Fruit fly (Drosophila melanogaster) whole organism, prepupa: ENCODE results near the gene Glut3.

Experiments
- Blimp-1 ChIP-seq: fragments of 200-800 bp; sonication (Bioruptor generic); optimal IDR thresholded peaks from 3 replicates; lab custom pipeline; 2017; ENCODE audit warnings: missing biosample characterization, missing genetic modification characterization, mild to moderate bottlenecking, moderate library complexity, missing genetic modification reagents
- CG10669 ChIP-seq: fragments of 200-800 bp; sonication (Bioruptor generic); optimal IDR thresholded peaks from 3 replicates; lab custom pipeline; 2018; ENCODE audit warnings: missing biosample characterization, mild to moderate bottlenecking, missing genetic modification characterization, moderate library complexity
- CG11294 ChIP-seq: fragments of 200-800 bp; sonication (Bioruptor generic); IDR thresholded peaks from 2 replicates; pipeline ENCODE4 v1.3.6; 2022; ENCODE audit warnings: missing biosample characterization, missing genetic modification characterization
- CG34406 ChIP-seq: fragments of 200-800 bp; sonication (Bioruptor generic); optimal IDR thresholded peaks from 3 replicates; lab custom pipeline; 2016; ENCODE audit warnings: missing biosample characterization, missing genetic modification characterization
- CG4318 ChIP-seq: fragments of 200-800 bp; sonication (Bioruptor generic); optimal IDR thresholded peaks from 3 replicates; lab custom pipeline; 2017; ENCODE audit warnings: missing biosample characterization, mild to moderate bottlenecking, missing genetic modification characterization
- CG6163 ChIP-seq: fragments of 200-800 bp; sonication (Bioruptor generic); IDR thresholded peaks from 3 replicates; pipeline ENCODE4 v1.3.6; 2022; ENCODE audit warnings: missing biosample characterization, missing genetic modification characterization
- CG6276 ChIP-seq: fragments of 200-800 bp; sonication (Bioruptor generic); optimal IDR thresholded peaks from 2 replicates; lab custom pipeline; 2017; ENCODE audit warnings: missing biosample characterization, mild to moderate bottlenecking, missing genetic modification characterization
- CG6792 ChIP-seq: fragments of 200-800 bp; sonication (Bioruptor generic); optimal IDR thresholded peaks from 3 replicates; lab custom pipeline; 2016; ENCODE audit warnings: missing biosample characterization, missing genetic modification characterization
- CG6808 ChIP-seq: fragments of 200-800 bp; sonication (Bioruptor generic); optimal IDR thresholded peaks from 3 replicates; lab custom pipeline; 2017; ENCODE audit warnings: missing biosample characterization, missing genetic modification characterization, mild to moderate bottlenecking, moderate library complexity, missing genetic modification reagents
- CG6854 ChIP-seq: fragments of 200-800 bp; sonication (Bioruptor generic); optimal IDR thresholded peaks from 2 replicates; lab custom pipeline; 2017; ENCODE audit warnings: missing biosample characterization, mild to moderate bottlenecking, missing genetic modification characterization
- CG8632 ChIP-seq: fragments of 200-800 bp; sonication (Bioruptor generic); optimal IDR thresholded peaks from 3 replicates; lab custom pipeline; 2016; ENCODE audit warnings: missing biosample characterization, missing genetic modification characterization
- CG9139 ChIP-seq: fragments of 200-800 bp; sonication (Bioruptor generic); optimal IDR thresholded peaks from 3 replicates; lab custom pipeline; 2017; ENCODE audit warnings: missing biosample characterization, mild to moderate bottlenecking, missing genetic modification characterization
- Eip75B ChIP-seq: fragments of 200-800 bp; sonication (Bioruptor generic); optimal IDR thresholded peaks from 3 replicates; lab custom pipeline; 2016; ENCODE audit warnings: missing biosample characterization, missing genetic modification characterization
- Ets21C ChIP-seq: fragments of 200-800 bp; sonication (Bioruptor generic); optimal IDR thresholded peaks from 3 replicates; lab custom pipeline; 2016; ENCODE audit warnings: missing biosample characterization, missing genetic modification characterization
- Ets96B ChIP-seq: fragments of 200-800 bp; optimal IDR thresholded peaks from 2 replicates; lab custom pipeline; 2019; ENCODE audit warnings: missing biosample characterization, mild to moderate bottlenecking, missing genetic modification characterization, moderate library complexity
- Gug ChIP-seq: fragments of 200-800 bp; sonication (Bioruptor generic); IDR thresholded peaks from 2 replicates; pipeline ENCODE4 v1.3.6; 2022; ENCODE audit warnings: missing biosample characterization, missing genetic modification characterization
- Hr38 ChIP-seq: sonication (Bioruptor generic); optimal IDR thresholded peaks from 2 replicates; lab custom pipeline; 2016; ENCODE audit warnings: missing biosample characterization, missing genetic modification characterization
- Lpt ChIP-seq: fragments of 200-800 bp; sonication (Bioruptor generic); optimal IDR thresholded peaks from 3 replicates; lab custom pipeline; 2016; ENCODE audit warnings: missing biosample characterization, missing genetic modification characterization
- OdsH ChIP-seq: fragments of 200-800 bp; sonication (Bioruptor generic); optimal IDR thresholded peaks from 3 replicates; lab custom pipeline; 2016; ENCODE audit warnings: missing biosample characterization, missing genetic modification characterization
- Sox14 ChIP-seq: fragments of 200-800 bp; sonication (Bioruptor generic); optimal IDR thresholded peaks from 3 replicates; lab custom pipeline; 2016; ENCODE audit warnings: missing biosample characterization, missing genetic modification characterization
- achi ChIP-seq: fragments of 200-800 bp; sonication (Bioruptor generic); optimal IDR thresholded peaks from 3 replicates; lab custom pipeline; 2016; ENCODE audit warnings: missing biosample characterization, missing genetic modification characterization
- acj6 ChIP-seq: fragments of 200-800 bp; sonication (Bioruptor generic); optimal IDR thresholded peaks from 3 replicates; lab custom pipeline; 2016; ENCODE audit warnings: missing biosample characterization, missing genetic modification characterization
- cyc ChIP-seq: fragments of 200-800 bp; sonication (Bioruptor generic); optimal IDR thresholded peaks from 3 replicates; lab custom pipeline; 2016; ENCODE audit warnings: missing biosample characterization, missing genetic modification characterization
- dac ChIP-seq: fragments of 200-800 bp; sonication (Bioruptor generic); optimal IDR thresholded peaks from 2 replicates; lab custom pipeline; 2017; ENCODE audit warnings: missing biosample characterization, mild to moderate bottlenecking, missing genetic modification characterization
- dsx ChIP-seq: fragments of 200-800 bp; optimal IDR thresholded peaks from 3 replicates; lab custom pipeline; 2019; ENCODE audit warnings: missing biosample characterization, mild to moderate bottlenecking, missing genetic modification characterization, moderate library complexity; ENCODE audit not compliant: poor library complexity, severe bottlenecking
- eg ChIP-seq: fragments of 200-800 bp; sonication (Bioruptor generic); IDR thresholded peaks from 3 replicates; pipeline ENCODE4 v1.3.6; 2022; ENCODE audit warnings: missing biosample characterization, missing genetic modification characterization
- esn ChIP-seq: fragments of 200-800 bp; sonication (Bioruptor generic); optimal IDR thresholded peaks from 2 replicates; lab custom pipeline; 2016; ENCODE audit warnings: missing biosample characterization, mild to moderate bottlenecking, missing genetic modification characterization, moderate library complexity
- fd59A ChIP-seq: fragments of 200-800 bp; sonication (Bioruptor generic); optimal IDR thresholded peaks from 2 replicates; lab custom pipeline; 2017; ENCODE audit warnings: missing biosample characterization, mild to moderate bottlenecking, missing genetic modification characterization, missing genetic modification reagents
- fd85E ChIP-seq: fragments of 200-800 bp; sonication (Bioruptor generic); optimal IDR thresholded peaks from 3 replicates; lab custom pipeline; 2016; ENCODE audit warnings: missing biosample characterization, missing genetic modification characterization
- net ChIP-seq: fragments of 200-800 bp; sonication (Bioruptor generic); optimal IDR thresholded peaks from 3 replicates; lab custom pipeline; 2016; ENCODE audit warnings: missing biosample characterization, missing genetic modification characterization
- pdm3 ChIP-seq: fragments of 200-800 bp; sonication (Bioruptor generic); optimal IDR thresholded peaks from 3 replicates; lab custom pipeline; 2016; ENCODE audit warnings: missing biosample characterization, missing genetic modification characterization
- salr ChIP-seq, 2 experiments: fragments of 200-800 bp; sonication (Bioruptor generic); optimal IDR thresholded peaks; 3 replicates each; lab custom pipeline; 2016 to 2018; ENCODE audit warnings: missing biosample characterization in 2 of 2, missing genetic modification characterization in 2 of 2, mild to moderate bottlenecking in 1 of 2
- spab ChIP-seq: fragments of 200-800 bp; sonication (Bioruptor generic); optimal IDR thresholded peaks from 2 replicates; lab custom pipeline; 2017; ENCODE audit warnings: missing biosample characterization, mild to moderate bottlenecking, missing genetic modification characterization, missing genetic modification reagents

Glut3 gene

DNA sequence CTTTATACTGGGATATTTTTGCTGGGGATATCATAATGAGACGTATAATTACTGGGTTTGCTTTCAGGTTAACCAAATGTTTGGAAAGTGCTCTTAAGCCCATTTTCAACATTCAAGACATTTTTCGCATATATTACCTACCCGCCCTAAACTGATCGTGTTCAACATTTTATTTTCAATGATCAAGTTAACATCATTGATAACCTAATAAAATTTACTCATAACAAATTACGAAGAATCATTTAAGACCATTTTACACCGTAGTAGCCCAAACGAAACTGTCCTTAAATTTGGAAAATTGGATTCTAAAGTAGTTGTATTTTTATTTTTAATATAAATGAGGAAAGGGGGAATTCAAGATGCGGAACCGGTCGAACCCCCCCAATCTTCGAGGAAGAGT, at the start of gene Glut3:
Gene Glut3 (plus strand): TSS at position 301 of the 400 bp plus-strand sequence.
- TF ChIP-seq fd59A: no peak
- no peak for TF ChIP-seq CG4318 (GFP tag; lab: Kevin White, UChicago)

DNA sequence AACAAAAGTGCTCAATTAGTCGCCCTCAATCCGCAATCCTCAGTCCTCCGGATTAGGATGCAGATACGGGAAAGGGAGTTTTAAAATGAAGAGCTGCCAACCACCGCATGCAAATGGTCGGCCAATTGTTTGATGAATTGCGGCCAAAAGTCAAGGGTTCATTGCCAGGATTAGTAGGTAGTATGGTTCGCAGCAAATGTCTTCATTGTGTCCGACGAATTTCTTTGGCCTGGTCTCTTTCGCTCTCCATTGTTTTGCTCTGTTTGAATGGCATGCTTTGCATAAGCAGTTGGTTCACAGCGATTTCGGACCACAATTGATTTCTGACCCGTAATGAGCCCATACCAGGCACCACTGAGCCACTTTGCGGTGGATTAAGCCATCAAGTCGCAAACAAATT, 45.8 kb upstream of the Glut3 start:
- TF ChIP-seq OdsH (GFP tag; lab: Kevin White, UChicago) (no peak), Gug (GFP tag; lab: Robert Waterston, UW) (no peak), Eip75B (no peak), spab (GFP tag; lab: Kevin White, UChicago) (no peak), acj6 (GFP tag; lab: Kevin White, UChicago) (no peak), pdm3 (GFP tag; lab: Kevin White, UChicago) (no peak), CG10669 (GFP tag; lab: Kevin White, UChicago) (no peak), CG8632 (GFP tag; lab: Kevin White, UChicago) (no peak), CG9139 (GFP tag; lab: Kevin White, UChicago) (no peak), Hr38 (GFP tag; lab: Kevin White, UChicago) (no peak), cyc (no peak)
- TF ChIP-seq, all 60 proteins: peak for 0

DNA sequence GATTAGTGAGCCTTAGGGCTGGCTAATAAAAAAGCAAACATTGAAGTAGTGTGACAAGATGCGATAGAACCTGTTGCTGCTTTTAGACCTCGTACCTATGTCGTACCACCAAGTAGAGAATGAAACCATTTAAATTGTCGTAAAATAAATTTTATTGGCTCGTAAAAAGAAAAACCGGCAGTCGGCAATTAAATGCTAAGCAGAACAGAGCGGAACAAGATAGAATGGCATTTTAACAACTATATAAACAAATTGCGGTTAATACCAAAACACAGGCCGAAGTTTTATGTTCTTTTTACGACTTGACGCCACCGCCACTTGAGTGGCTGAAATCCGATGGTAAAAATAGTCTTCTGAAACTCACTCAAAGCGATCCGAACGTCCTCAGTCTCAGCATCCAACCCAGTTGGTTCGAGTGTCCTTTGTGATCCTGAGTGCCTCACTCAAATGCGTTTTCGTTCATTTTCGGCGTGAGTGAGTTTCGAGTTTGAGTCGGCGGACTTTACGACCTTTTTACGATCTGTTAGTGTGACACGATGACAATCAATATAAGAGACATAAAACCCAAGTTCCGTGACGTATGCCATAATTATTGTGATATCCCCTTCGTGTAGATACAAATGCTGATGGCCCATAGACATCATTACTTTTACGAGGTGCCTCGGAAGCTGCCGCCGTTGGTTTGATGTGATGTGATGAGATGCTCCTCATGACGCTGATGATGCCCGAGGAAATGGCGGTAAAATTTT, 44.9 kb upstream of the Glut3 start:
- TF ChIP-seq CG34406 (GFP tag; lab: Kevin White, UChicago): no peak
- no peak for TF ChIP-seq Lpt (GFP tag; lab: Kevin White, UChicago)
- no peak for TF ChIP-seq CG6854 (GFP tag; lab: Kevin White, UChicago)
- no peak for TF ChIP-seq CG6163 (GFP tag; lab: Robert Waterston, UW)
- TF ChIP-seq OdsH (GFP tag; lab: Kevin White, UChicago): no peak
- no peak for TF ChIP-seq CG6792 (GFP tag; lab: Kevin White, UChicago)
- no peak for TF ChIP-seq fd59A
- no peak for TF ChIP-seq CG6276 (GFP tag; lab: Kevin White, UChicago)
- no peak for TF ChIP-seq CG11294 (GFP tag; lab: Robert Waterston, UW)
- TF ChIP-seq dsx (GFP tag; lab: Kevin White, UChicago): no peak
- no peak for TF ChIP-seq Sox14 (GFP tag; lab: Kevin White, UChicago)
- TF ChIP-seq net: no peak
- no peak for TF ChIP-seq salr (GFP tag; optimal IDR thresholded peaks at IDR 0.05; lab: Kevin White, UChicago)
- TF ChIP-seq pdm3 (GFP tag; lab: Kevin White, UChicago): no peak
- TF ChIP-seq Blimp-1: no peak
- TF ChIP-seq Ets96B: no peak
- no peak for TF ChIP-seq dac (GFP tag; lab: Kevin White, UChicago)
- no peak for TF ChIP-seq Ets21C (GFP tag; lab: Kevin White, UChicago)
- no peak for TF ChIP-seq Gug (GFP tag; lab: Robert Waterston, UW)
- TF ChIP-seq CG10669 (GFP tag; lab: Kevin White, UChicago): no peak
- TF ChIP-seq, all 60 proteins: peak for 0

DNA sequence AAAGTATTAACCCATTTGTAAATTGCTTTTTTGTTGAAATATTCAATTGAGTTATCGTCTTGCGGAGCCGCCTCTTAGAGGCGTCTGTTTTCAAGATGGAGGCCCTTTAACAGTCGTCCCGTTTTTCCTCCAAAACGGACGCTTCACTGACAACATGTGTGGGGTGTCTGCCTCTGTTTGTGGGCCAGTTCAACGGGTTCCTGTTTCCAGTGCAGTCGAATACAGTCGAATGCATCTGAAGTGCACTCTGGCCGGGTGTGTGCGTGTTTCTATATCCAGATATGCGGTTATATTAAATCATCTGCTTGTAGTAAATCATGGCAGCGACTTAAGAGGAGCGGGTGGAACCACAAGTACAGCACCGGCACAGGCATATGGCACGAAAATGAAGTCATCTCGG, 43.8 kb upstream of the Glut3 start:
- no peak for TF ChIP-seq Ets96B
- no peak for TF ChIP-seq cyc
- TF ChIP-seq fd59A: no peak
- no peak for TF ChIP-seq CG6808 (GFP tag; lab: Kevin White, UChicago)
- TF ChIP-seq CG4318 (GFP tag; lab: Kevin White, UChicago): no peak
- TF ChIP-seq CG9139 (GFP tag; lab: Kevin White, UChicago): no peak
- no peak for TF ChIP-seq esn (GFP tag; lab: Kevin White, UChicago)
- TF ChIP-seq dsx (GFP tag; lab: Kevin White, UChicago): no peak
- TF ChIP-seq achi: no peak
- TF ChIP-seq Gug (GFP tag; lab: Robert Waterston, UW): no peak
- TF ChIP-seq eg (GFP tag; lab: Robert Waterston, UW): no peak
- no peak for TF ChIP-seq fd85E (GFP tag; lab: Kevin White, UChicago)
- TF ChIP-seq CG6854 (GFP tag; lab: Kevin White, UChicago): no peak
